Fruit fly (Drosophila melanogaster) whole organism, wandering third instar larva: ENCODE measurements around the gene cnc.

Experiments used
- Hnf4 ChIP-seq: fragments of 200-800 bp; sonication (Bioruptor generic); optimal IDR thresholded peaks from 2 replicates; lab custom pipeline; 2016; ENCODE audit warnings: missing biosample characterization, mild to moderate bottlenecking, missing genetic modification characterization
- Hr83 ChIP-seq: fragments of 200-300 bp; sonication (Bioruptor generic); optimal IDR thresholded peaks from 2 replicates; lab custom pipeline; 2016; ENCODE audit warnings: missing biosample characterization, mild to moderate bottlenecking, missing genetic modification characterization, moderate library complexity; ENCODE audit not compliant: poor library complexity, severe bottlenecking
- Mio ChIP-seq: sonication (Bioruptor generic); optimal IDR thresholded peaks from 2 replicates; lab custom pipeline; 2016; ENCODE audit warnings: missing biosample characterization, missing genetic modification characterization
- N ChIP-seq: fragments of >200 bp; optimal IDR thresholded peaks from 2 replicates; lab custom pipeline; 2018; ENCODE audit warnings: missing biosample characterization, missing external identifiers, missing genetic modification characterization
- Rel ChIP-seq, 2 experiments: fragments of 200-800 bp; sonication (Bioruptor generic) in 1 of 2; optimal IDR thresholded peaks; 2 replicates in 1 of 2; 3 replicates in 1 of 2; lab custom pipeline; 2016 to 2019; ENCODE audit warnings: mild to moderate bottlenecking in 2 of 2, missing biosample characterization in 2 of 2, missing genetic modification characterization in 2 of 2, moderate library complexity in 1 of 2
- Vsx2 ChIP-seq: fragments of 200-300, 225-300 bp; sonication (Bioruptor generic); optimal IDR thresholded peaks from 2 replicates; lab custom pipeline; 2018; ENCODE audit warnings: missing biosample characterization, missing genetic modification characterization; ENCODE audit not compliant: partially characterized antibody
- ey ChIP-seq: fragments of 200-800 bp; sonication (Bioruptor generic); optimal IDR thresholded peaks from 2 replicates; lab custom pipeline; 2016; ENCODE audit warnings: missing biosample characterization, missing genetic modification characterization
- foxo ChIP-seq, 2 experiments: fragments of 200-800 bp; sonication (Bioruptor generic); optimal IDR thresholded peaks; 2 replicates in 1 of 2; 3 replicates in 1 of 2; lab custom pipeline; 2016 to 2017; ENCODE audit warnings: missing biosample characterization in 2 of 2, missing genetic modification characterization in 2 of 2
- h ChIP-seq: fragments of 200-800 bp; sonication (Bioruptor generic); optimal IDR thresholded peaks from 3 replicates; lab custom pipeline; 2016; ENCODE audit warnings: missing biosample characterization, mild to moderate bottlenecking, missing genetic modification characterization
- sage ChIP-seq: fragments of 200-800 bp; sonication (Bioruptor generic); optimal IDR thresholded peaks from 2 replicates; lab custom pipeline; 2016; ENCODE audit warnings: missing biosample characterization, mild to moderate bottlenecking, missing genetic modification characterization

Gene cnc

DNA sequence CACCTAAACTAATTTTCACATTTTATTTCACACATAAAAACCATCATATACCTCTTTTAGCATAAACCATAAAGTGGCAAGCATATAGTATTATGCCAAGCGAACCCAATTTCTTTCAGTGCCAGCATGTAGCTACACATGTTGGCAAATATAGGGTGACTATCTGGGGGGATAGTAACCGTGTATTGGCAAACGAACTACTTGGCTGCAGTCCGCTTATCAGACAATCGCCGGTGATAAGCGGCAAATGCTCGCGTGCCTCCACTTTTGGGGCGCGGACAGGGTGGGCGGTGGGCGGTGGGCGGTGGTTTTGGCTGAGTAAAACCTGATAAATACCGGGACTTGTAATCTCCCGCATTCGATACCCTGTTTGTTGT lies 86.9 kb downstream of the cnc start:
- TF ChIP-seq Hr83: no peak
- TF ChIP-seq N (GFP tag; lab: Kevin White, UChicago): no peak
- TF ChIP-seq Rel (GFP tag; optimal IDR thresholded peaks at IDR 0.05; lab: Kevin White, UChicago): no peak
- TF ChIP-seq Rel (tag; optimal IDR thresholded peaks at IDR 0.05; lab: Kevin White, UChicago): peak; percentile 70
- peak in 1 of 2 experiments; percentile 15 for TF ChIP-seq foxo (GFP tag; optimal IDR thresholded peaks at IDR 0.05; lab: Kevin White, UChicago)
- TF ChIP-seq h (GFP tag; lab: Kevin White, UChicago): peak; percentile 4

DNA sequence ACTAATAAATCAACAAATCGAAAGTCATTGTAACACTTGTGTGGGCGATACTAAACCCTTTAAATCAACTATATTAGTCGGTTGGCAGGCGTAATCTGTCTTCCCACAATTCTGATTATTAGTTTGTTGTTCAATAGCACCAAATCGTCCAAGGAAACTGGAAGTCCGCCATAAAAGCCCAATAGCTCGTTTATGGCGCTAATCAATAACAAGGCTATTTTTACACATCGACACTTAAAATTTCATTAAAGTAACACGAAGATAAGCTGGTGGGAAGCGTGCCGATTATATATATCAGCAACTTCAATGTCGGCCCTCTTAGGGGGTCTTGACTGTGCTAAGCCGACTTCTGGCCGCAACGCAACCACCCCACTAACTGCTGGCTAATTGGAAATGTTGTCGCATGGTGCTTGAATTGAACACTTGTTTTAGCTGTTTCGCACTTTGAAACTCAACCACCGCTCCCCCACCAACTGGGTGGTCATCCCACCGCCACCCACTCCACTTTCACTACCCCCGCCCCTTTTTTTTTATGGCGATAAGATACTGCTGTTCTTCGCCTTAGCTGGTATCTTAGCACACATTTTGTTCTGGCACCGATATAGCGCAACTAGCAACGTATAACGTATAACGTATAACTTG lies 87.4 kb downstream of the cnc start:
- TF ChIP-seq foxo (GFP tag; optimal IDR thresholded peaks at IDR 0.05; lab: Kevin White, UChicago) (no peak), h (GFP tag; lab: Kevin White, UChicago) (peak; percentile 23)

DNA sequence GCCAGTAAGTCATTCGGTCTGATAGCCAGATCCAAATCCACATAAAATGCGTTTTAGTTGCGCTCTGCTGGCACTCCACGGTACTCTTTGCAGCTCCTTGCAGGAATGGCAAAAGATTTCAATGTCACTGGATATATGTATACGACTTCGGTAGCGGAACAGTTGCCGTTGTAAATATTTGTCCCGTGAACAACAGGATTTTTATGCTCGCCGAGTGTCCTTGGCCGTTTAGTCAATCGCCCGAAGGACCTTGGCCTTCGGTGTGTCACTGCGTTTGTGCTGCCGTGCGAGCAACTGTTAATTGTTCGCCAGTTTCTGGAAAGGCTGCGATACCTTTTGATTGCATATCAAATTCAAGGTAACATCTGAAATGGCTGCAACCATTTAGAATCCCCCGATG lies 88.1 kb downstream of the cnc start:
- no peak for TF ChIP-seq Mio
- TF ChIP-seq sage (GFP tag; lab: Kevin White, UChicago): no peak
- TF ChIP-seq ey (GFP tag; lab: Kevin White, UChicago): no peak
- no peak for TF ChIP-seq foxo (GFP tag; optimal IDR thresholded peaks at IDR 0.05; lab: Kevin White, UChicago)
- no peak for TF ChIP-seq Hnf4 (GFP tag; lab: Kevin White, UChicago)
- no peak for TF ChIP-seq Vsx2 (GFP tag; lab: Kevin White, UChicago)
